Worm (Caenorhabditis elegans) whole organism, midembryonic: ENCODE data around the gene R02F11.3.

Experiments
- T22C8.4 ChIP-seq: fragments of 200-800 bp; sonication (Bioruptor generic); IDR thresholded peaks from 2 replicates; pipeline ENCODE4 v1.3.6; 2022; ENCODE audit warnings: missing genetic modification characterization, missing compliant biosample characterization
- cog-1 ChIP-seq: sonication (generic microtip); optimal IDR thresholded peaks from 2 replicates; lab custom pipeline; 2016; ENCODE audit warnings: missing genetic modification characterization, missing compliant biosample characterization
- flt-1 ChIP-seq: fragments of 200-800 bp; sonication (Bioruptor generic); IDR thresholded peaks from 2 replicates; pipeline ENCODE4 v1.3.6; 2022; ENCODE audit warnings: missing genetic modification characterization, missing compliant biosample characterization
- klf-2 ChIP-seq: fragments of 200-800 bp; sonication (Bioruptor generic); conservative IDR thresholded peaks from 2 replicates; pipeline ENCODE4 v1.3.6; 2022; ENCODE audit warnings: missing genetic modification reagents, missing genetic modification characterization, missing compliant biosample characterization
- med-1 ChIP-seq: sonication (generic microtip); optimal IDR thresholded peaks from 2 replicates; lab custom pipeline; 2017; ENCODE audit warnings: missing genetic modification characterization, mild to moderate bottlenecking, missing compliant biosample characterization, antibody characterized with exemption, missing genetic modification reagents; ENCODE audit not compliant: insufficient read depth
- ref-1 ChIP-seq: fragments of 200-800 bp; sonication (Bioruptor generic); conservative IDR thresholded peaks from 2 replicates; pipeline ENCODE4 v1.3.6; 2022; ENCODE audit warnings: missing genetic modification reagents, missing genetic modification characterization, missing compliant biosample characterization
- tab-1 ChIP-seq: fragments of 200-800 bp; sonication (Bioruptor generic); IDR thresholded peaks from 2 replicates; pipeline ENCODE4 v1.3.6; 2022; ENCODE audit warnings: missing genetic modification characterization, missing compliant biosample characterization
- ztf-23 ChIP-seq: fragments of 200-800 bp; sonication (Bioruptor generic); IDR thresholded peaks from 2 replicates; pipeline ENCODE4 v1.3.6; 2022; ENCODE audit warnings: missing genetic modification reagents, missing genetic modification characterization, missing compliant biosample characterization
- ztf-29 ChIP-seq: fragments of 200-800 bp; sonication (Bioruptor generic); IDR thresholded peaks from 2 replicates; pipeline ENCODE4 v1.3.6; 2022; ENCODE audit warnings: missing genetic modification reagents, missing genetic modification characterization, missing compliant biosample characterization

Gene R02F11.3

DNA sequence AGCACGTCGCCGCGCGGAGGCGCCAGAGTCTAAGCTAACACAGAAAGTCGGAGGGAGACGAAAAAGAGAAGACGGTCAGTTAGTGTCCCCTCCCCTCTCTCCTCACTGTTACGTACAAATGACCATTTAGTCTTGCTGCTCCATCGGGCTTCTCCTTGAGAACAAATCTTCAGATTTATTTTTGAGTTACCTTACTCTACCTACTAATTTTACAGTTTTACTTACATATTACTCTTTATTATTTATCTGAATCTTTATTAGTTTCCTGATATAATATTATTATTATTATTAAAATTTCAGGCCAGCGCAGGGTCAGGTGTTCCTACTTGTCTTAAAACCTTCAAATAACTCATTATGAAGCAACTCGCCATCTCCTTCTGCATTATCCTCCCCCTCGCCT is 5.0 kb downstream of the R02F11.3 start, which contains the start of gene R02F11.1:
Gene R02F11.1 (plus strand): TSS at position 301 of the 400 bp plus-strand sequence.
- TF ChIP-seq ref-1 (GFP tag; lab: Robert Waterston, UW) (no peak), T22C8.4 (GFP tag; lab: Robert Waterston, UW) (no peak), med-1 (GFP tag; lab: Kevin White, UChicago) (no peak), klf-2 (no peak), cog-1 (tag; lab: Kevin White, UChicago) (no peak), ztf-23 (GFP tag; lab: Robert Waterston, UW) (no peak)

DNA sequence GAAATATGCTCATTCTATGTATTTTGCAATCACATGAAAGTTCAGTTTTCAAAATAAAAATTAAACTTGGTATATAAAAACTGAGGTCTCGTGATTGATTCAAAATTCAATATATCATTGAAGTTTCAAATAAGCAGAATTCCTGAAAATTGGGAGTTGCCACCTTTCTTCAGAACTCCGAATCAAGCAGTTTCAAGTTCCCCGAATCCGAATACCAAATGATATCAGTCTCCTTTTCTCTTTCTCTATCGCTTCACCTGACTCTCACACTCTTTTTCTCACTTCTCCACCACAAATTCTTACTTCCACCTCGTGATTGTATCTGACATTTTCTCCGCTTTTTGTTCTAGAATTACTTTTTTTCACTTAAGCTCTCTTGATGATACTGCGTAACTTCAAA is 11.4 kb downstream of the R02F11.3 start, which contains the start of gene R02F11.2:
Gene R02F11.2 (plus strand): TSS at position 292 of the 400 bp plus-strand sequence.
- TF ChIP-seq cog-1 (tag; lab: Kevin White, UChicago) (no peak), ztf-29 (GFP tag; lab: Robert Waterston, UW) (no peak), flt-1 (GFP tag; lab: Robert Waterston, UW) (no peak), ref-1 (GFP tag; lab: Robert Waterston, UW) (no peak), ztf-23 (GFP tag; lab: Robert Waterston, UW) (no peak), tab-1 (no peak), med-1 (GFP tag; lab: Kevin White, UChicago) (no peak), T22C8.4 (GFP tag; lab: Robert Waterston, UW) (no peak), klf-2 (no peak)

DNA sequence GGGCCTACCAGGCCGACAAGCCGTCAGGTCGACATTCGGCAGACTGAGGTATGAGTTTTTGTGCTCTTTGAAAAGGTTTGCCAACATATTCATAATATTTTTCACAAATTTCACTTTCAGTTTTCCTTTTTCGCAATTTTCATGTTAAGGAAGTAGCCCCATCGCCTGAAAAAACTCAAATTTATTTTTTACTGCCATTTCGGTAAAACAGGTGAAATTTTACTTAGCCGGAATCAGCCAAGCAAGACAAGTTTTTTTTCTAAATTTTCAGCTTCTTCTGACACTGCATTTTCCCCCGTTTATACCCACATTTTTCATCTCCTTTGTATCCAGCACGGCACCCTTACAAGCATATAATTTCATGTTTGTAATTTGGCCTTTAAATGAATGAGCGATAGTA is 14.2 kb downstream of the R02F11.3 start, which contains the start of gene R02F11.11:
Gene R02F11.11 (plus strand): TSS at position 301 of the 400 bp plus-strand sequence.
- TF ChIP-seq ref-1 (GFP tag; lab: Robert Waterston, UW) (no peak), flt-1 (GFP tag; lab: Robert Waterston, UW) (no peak), T22C8.4 (GFP tag; lab: Robert Waterston, UW) (no peak)

ce11 chrV:4790368-4790767 is 15.4 kb downstream of the R02F11.3 start, which contains the start of gene R02F11.12:
R02F11.12 (plus strand) TSS chrV:4790668.
- TF ChIP-seq cog-1 (tag; lab: Kevin White, UChicago): no peak
- TF ChIP-seq tab-1: no peak
- no peak for TF ChIP-seq flt-1 (GFP tag; lab: Robert Waterston, UW)
- TF ChIP-seq med-1 (GFP tag; lab: Kevin White, UChicago): no peak
- TF ChIP-seq klf-2: no peak
- TF ChIP-seq ztf-29 (GFP tag; lab: Robert Waterston, UW): no peak
- TF ChIP-seq ztf-23 (GFP tag; lab: Robert Waterston, UW): no peak
- no peak for TF ChIP-seq T22C8.4 (GFP tag; lab: Robert Waterston, UW)
- no peak for TF ChIP-seq ref-1 (GFP tag; lab: Robert Waterston, UW)

- TF ChIP-seq flt-1 (GFP tag; lab: Robert Waterston, UW) (no peak), tab-1 (no peak), ztf-23 (GFP tag; lab: Robert Waterston, UW) (no peak), cog-1 (tag; lab: Kevin White, UChicago) (no peak), ref-1 (GFP tag; lab: Robert Waterston, UW) (no peak), ztf-29 (GFP tag; lab: Robert Waterston, UW) (no peak), klf-2 (no peak), T22C8.4 (GFP tag; lab: Robert Waterston, UW) (no peak), med-1 (GFP tag; lab: Kevin White, UChicago) (no peak)
Observed at ce11 chrV:4788823-4789222, 16.9 kb downstream of the R02F11.3 start, which contains the start of gene R02F11.10. R02F11.10 (plus strand) TSS chrV:4789123.

DNA sequence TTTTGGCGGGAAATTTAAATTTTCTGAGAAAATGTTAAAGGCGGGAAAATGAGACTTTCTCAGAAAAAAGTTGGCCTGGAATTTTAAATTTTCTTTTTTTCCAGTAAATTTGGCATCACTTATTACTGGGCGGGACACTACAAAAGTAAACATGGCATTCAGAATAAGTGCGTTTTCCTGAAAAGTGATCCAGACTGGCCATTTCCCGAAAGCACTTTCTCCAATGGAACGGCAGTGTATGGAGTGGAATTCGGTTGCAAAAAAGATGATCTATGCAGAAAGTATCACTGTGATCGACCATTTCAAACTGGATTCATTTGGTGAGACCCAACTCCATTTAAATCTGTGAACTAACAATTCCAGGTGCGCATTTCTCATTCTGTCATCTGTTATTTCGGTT is 17.9 kb downstream of the R02F11.3 start:
- no peak for TF ChIP-seq flt-1 (GFP tag; lab: Robert Waterston, UW)
- TF ChIP-seq klf-2: no peak
- no peak for TF ChIP-seq T22C8.4 (GFP tag; lab: Robert Waterston, UW)
- no peak for TF ChIP-seq med-1 (GFP tag; lab: Kevin White, UChicago)
- TF ChIP-seq tab-1: no peak
- TF ChIP-seq ztf-29 (GFP tag; lab: Robert Waterston, UW): no peak
- TF ChIP-seq ref-1 (GFP tag; lab: Robert Waterston, UW): no peak
- TF ChIP-seq ztf-23 (GFP tag; lab: Robert Waterston, UW): no peak

- no peak for TF ChIP-seq med-1 (GFP tag; lab: Kevin White, UChicago)
- TF ChIP-seq cog-1 (tag; lab: Kevin White, UChicago): no peak
- no peak for TF ChIP-seq tab-1
- TF ChIP-seq T22C8.4 (GFP tag; lab: Robert Waterston, UW): no peak
- no peak for TF ChIP-seq ztf-29 (GFP tag; lab: Robert Waterston, UW)
- TF ChIP-seq flt-1 (GFP tag; lab: Robert Waterston, UW): no peak
- no peak for TF ChIP-seq ztf-23 (GFP tag; lab: Robert Waterston, UW)
- no peak for TF ChIP-seq ref-1 (GFP tag; lab: Robert Waterston, UW)
- TF ChIP-seq klf-2: no peak
Observed at ce11 chrV:4787166-4787565, 18.6 kb downstream of the R02F11.3 start, which contains the start of gene R02F11.9. R02F11.9 (plus strand) TSS chrV:4787466.

DNA sequence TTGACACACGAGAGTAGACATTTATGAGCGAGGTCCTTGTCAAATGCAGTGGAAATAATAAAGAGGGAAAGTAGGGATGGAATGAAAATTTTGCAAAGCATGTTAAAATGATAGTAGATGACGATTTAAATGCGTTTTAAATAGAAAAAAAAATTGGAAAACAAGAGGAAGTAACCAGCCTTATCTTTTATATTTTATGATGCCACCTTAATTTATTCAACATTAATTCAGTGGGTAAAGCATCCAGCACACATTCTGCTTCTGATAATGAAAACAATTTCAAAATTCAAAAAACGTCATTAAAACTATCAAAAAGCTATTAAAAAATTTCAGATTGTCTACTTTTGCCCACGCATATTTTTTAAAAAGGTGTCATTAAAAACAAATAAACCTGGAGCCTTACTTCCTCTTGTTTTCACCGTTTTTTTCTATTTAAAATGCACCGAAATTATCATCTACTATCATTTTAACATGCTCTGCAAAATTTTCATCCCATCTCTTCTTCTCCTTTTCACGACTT is 20.4 kb downstream of the R02F11.3 start, which contains the start of the genes Y60C6A.2 and Y60C6A.3:
Gene Y60C6A.2 (minus strand): TSS at position 101 of the 520 bp plus-strand sequence.
Gene Y60C6A.3 (plus strand): TSS at position 470 of the 520 bp plus-strand sequence.
- TF ChIP-seq ref-1 (GFP tag; lab: Robert Waterston, UW) (no peak), tab-1 (no peak)

DNA sequence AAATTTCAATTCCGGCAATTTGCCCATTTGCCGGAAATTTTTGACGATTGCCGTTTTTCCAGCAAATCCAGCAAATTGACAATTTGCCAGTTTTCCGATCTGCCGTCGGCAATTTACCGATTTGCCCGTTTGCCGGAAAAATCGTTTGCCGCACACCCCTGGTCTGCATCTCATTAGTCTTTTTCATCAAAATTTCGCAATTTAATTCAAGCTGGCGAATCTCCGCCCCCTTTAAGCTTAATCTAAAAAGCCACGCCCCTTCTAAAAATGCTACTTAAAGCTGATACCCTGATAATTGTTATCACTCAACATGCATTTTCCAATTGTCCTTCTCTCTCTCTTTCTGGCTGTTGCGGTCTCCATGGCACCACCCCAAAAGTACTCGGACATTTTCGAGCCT is 22.4 kb downstream of the R02F11.3 start, which contains the start of gene Y60C6A.1:
Gene Y60C6A.1 (plus strand): TSS at position 301 of the 400 bp plus-strand sequence.
- no peak for TF ChIP-seq tab-1
- no peak for TF ChIP-seq ztf-29 (GFP tag; lab: Robert Waterston, UW)
- TF ChIP-seq klf-2: no peak
- no peak for TF ChIP-seq med-1 (GFP tag; lab: Kevin White, UChicago)
- no peak for TF ChIP-seq T22C8.4 (GFP tag; lab: Robert Waterston, UW)
- TF ChIP-seq flt-1 (GFP tag; lab: Robert Waterston, UW): no peak
- TF ChIP-seq ztf-23 (GFP tag; lab: Robert Waterston, UW): no peak
